Worm (Caenorhabditis elegans) whole organism, young adult: ENCODE measurements around the gene rom-3.

Experiments
- K11D2.4 ChIP-seq: fragments of 200-800 bp; sonication (Bioruptor generic); IDR thresholded peaks from 2 replicates; pipeline ENCODE4 v1.3.6; 2022; ENCODE audit warnings: missing genetic modification reagents, missing genetic modification characterization, missing compliant biosample characterization
- madf-6 ChIP-seq: fragments of 200-800 bp; sonication (Bioruptor generic); IDR thresholded peaks from 2 replicates; pipeline ENCODE4 v1.3.6; 2022; ENCODE audit warnings: missing genetic modification reagents, missing genetic modification characterization, missing compliant biosample characterization
- snpc-4 ChIP-seq, 5 experiments: fragments of 150-350 bp in 1 of 5; sonication (generic microtip) in 4 of 5; optimal IDR thresholded peaks; 2 replicates each; lab custom pipeline; 2014 to 2018; ENCODE audit warnings: missing genetic modification characterization in 5 of 5, missing biosample characterization in 3 of 5, antibody characterized with exemption in 2 of 5, mild to moderate bottlenecking in 2 of 5, missing compliant biosample characterization in 2 of 5, missing genotype in 2 of 5, moderate library complexity in 2 of 5, missing genetic modification reagents in 1 of 5
- tbx-9 ChIP-seq: sonication (generic microtip); optimal IDR thresholded peaks from 2 replicates; lab custom pipeline; 2016; ENCODE audit warnings: borderline replicate concordance, missing genetic modification characterization, inconsistent platforms, missing compliant biosample characterization
- ztf-28 ChIP-seq: fragments of 200-800 bp; sonication (Bioruptor generic); IDR thresholded peaks from 2 replicates; pipeline ENCODE4 v1.3.6; 2022; ENCODE audit warnings: missing genetic modification reagents, missing genetic modification characterization, missing compliant biosample characterization

The rom-3 gene

ce11 chrIV:16917831-16918429 lies 52.4 kb downstream of the rom-3 start, which contains the start of the genes Y116A8C.469 and Y116A8C.468 (continued):
- TF ChIP-seq madf-6 (GFP tag; lab: Robert Waterston, UW) (no peak), tbx-9 (tag; lab: Kevin White, UChicago) (no peak), ztf-28 (no peak)

- TF ChIP-seq snpc-4 (GFP tag; optimal IDR thresholded peaks at IDR 0.05; lab: Kevin White, UChicago) (no peak), snpc-4 (tag; optimal IDR thresholded peaks at IDR 0.05; lab: Kevin White, UChicago) (peak in 1 of 4 experiments; percentile 44), K11D2.4 (no peak)
These were observed 54.5 kb downstream of the rom-3 start, which contains the start of gene Y116A8C.3 for ce11 chrIV:16915751-16916150. Y116A8C.3 (plus strand) TSS chrIV:16916051.
